Fruit fly (Drosophila melanogaster) whole organism, embryonic: Measurements from ENCODE around the gene bab1.

Experiments used
- Bdp1 ChIP-seq: fragments of 200-800 bp; sonication (Bioruptor generic); optimal IDR thresholded peaks from 3 replicates; lab custom pipeline; 2016; ENCODE audit warnings: missing biosample characterization, missing genetic modification characterization
- CG10462 ChIP-seq: fragments of 200-800 bp; sonication (Bioruptor generic); optimal IDR thresholded peaks from 2 replicates; lab custom pipeline; 2016; ENCODE audit warnings: missing biosample characterization, missing genetic modification characterization
- CG12299 ChIP-seq: fragments of 200-800 bp; sonication (Bioruptor generic); optimal IDR thresholded peaks from 2 replicates; lab custom pipeline; 2018; ENCODE audit warnings: missing biosample characterization, mild to moderate bottlenecking, missing genetic modification characterization
- CG12391 ChIP-seq: fragments of 200-800 bp; sonication (Bioruptor generic); optimal IDR thresholded peaks from 3 replicates; lab custom pipeline; 2018; ENCODE audit warnings: missing biosample characterization, mild to moderate bottlenecking, missing genetic modification characterization, moderate library complexity
- CG14667 ChIP-seq: fragments of 200-800 bp; sonication (Bioruptor generic); IDR thresholded peaks from 2 replicates; pipeline ENCODE4 v1.3.6; 2022; ENCODE audit warnings: missing biosample characterization, missing genetic modification characterization
- CG15011 ChIP-seq: fragments of 200-800 bp; sonication (Bioruptor generic); optimal IDR thresholded peaks from 3 replicates; lab custom pipeline; 2018; ENCODE audit warnings: missing biosample characterization, mild to moderate bottlenecking, missing genetic modification characterization
- CG1603 ChIP-seq: fragments of 200-800 bp; sonication (Bioruptor generic); optimal IDR thresholded peaks from 2 replicates; lab custom pipeline; 2019; ENCODE audit warnings: missing biosample characterization, mild to moderate bottlenecking, missing genetic modification characterization, moderate library complexity
- CG16863 ChIP-seq: fragments of 200-800 bp; sonication (Bioruptor generic); optimal IDR thresholded peaks from 3 replicates; lab custom pipeline; 2016; ENCODE audit warnings: missing biosample characterization, missing genetic modification characterization
- CG17361 ChIP-seq: fragments of 200-800 bp; sonication (Bioruptor generic); IDR thresholded peaks from 3 replicates; pipeline ENCODE4 v1.3.6; 2022; ENCODE audit warnings: missing biosample characterization, missing genetic modification characterization
- CG18599 ChIP-seq: fragments of 200-800 bp; sonication (Bioruptor generic); optimal IDR thresholded peaks from 3 replicates; lab custom pipeline; 2017; ENCODE audit warnings: missing biosample characterization, missing genetic modification characterization, mild to moderate bottlenecking, moderate library complexity, missing genetic modification reagents
- CG2129 ChIP-seq: fragments of 200-800 bp; sonication (Bioruptor generic); IDR thresholded peaks from 2 replicates; pipeline ENCODE4 v1.3.6; 2022; ENCODE audit warnings: missing biosample characterization, missing genetic modification characterization; ENCODE audit not compliant: partially characterized antibody
- CG2199 ChIP-seq: fragments of 200-800 bp; sonication (Bioruptor generic); IDR thresholded peaks from 3 replicates; pipeline ENCODE4 v1.3.6; 2022; ENCODE audit warnings: missing biosample characterization, missing genetic modification characterization
- CG31388 ChIP-seq: fragments of 200-800 bp; sonication (Bioruptor generic); optimal IDR thresholded peaks from 2 replicates; lab custom pipeline; 2016; ENCODE audit warnings: missing biosample characterization, missing genetic modification characterization
- CG3163 ChIP-seq: fragments of 200-800 bp; sonication (Bioruptor generic); optimal IDR thresholded peaks from 3 replicates; lab custom pipeline; 2016; ENCODE audit warnings: missing biosample characterization, missing genetic modification characterization
- CG3281 ChIP-seq: fragments of 200-800 bp; sonication (Bioruptor generic); optimal IDR thresholded peaks from 3 replicates; lab custom pipeline; 2017; ENCODE audit warnings: missing biosample characterization, mild to moderate bottlenecking, missing genetic modification characterization
- CG34376 ChIP-seq: fragments of 200-800 bp; sonication (Bioruptor generic); optimal IDR thresholded peaks from 2 replicates; lab custom pipeline; 2018; ENCODE audit warnings: missing biosample characterization, mild to moderate bottlenecking, missing genetic modification characterization
- CHES-1-like ChIP-seq: fragments of 200-800 bp; sonication (Bioruptor generic); optimal IDR thresholded peaks from 2 replicates; lab custom pipeline; 2016; ENCODE audit warnings: missing biosample characterization, missing genetic modification characterization
- Dll ChIP-seq: fragments of 200-800 bp; sonication (Bioruptor generic); IDR thresholded peaks from 4 replicates; pipeline ENCODE4 v1.3.6; 2022; ENCODE audit warnings: missing biosample characterization, missing genetic modification characterization; ENCODE audit not compliant: partially characterized antibody
- Fer1 ChIP-seq: fragments of 200-800 bp; sonication (Bioruptor generic); optimal IDR thresholded peaks from 2 replicates; lab custom pipeline; 2017; ENCODE audit warnings: missing biosample characterization, mild to moderate bottlenecking, missing genetic modification characterization
- HLH4C ChIP-seq: fragments of 200-800 bp; sonication (Bioruptor generic); IDR thresholded peaks from 3 replicates; pipeline ENCODE4 v1.3.6; 2022; ENCODE audit warnings: missing biosample characterization, missing genetic modification characterization; ENCODE audit not compliant: partially characterized antibody
- HLHmδ ChIP-seq: fragments of 200-800 bp; sonication (Bioruptor generic); optimal IDR thresholded peaks from 2 replicates; lab custom pipeline; 2018; ENCODE audit warnings: missing biosample characterization, mild to moderate bottlenecking, missing genetic modification characterization, moderate library complexity
- Hand ChIP-seq: fragments of 200-800 bp; sonication (Bioruptor generic); optimal IDR thresholded peaks from 2 replicates; lab custom pipeline; 2017; ENCODE audit warnings: mild to moderate bottlenecking, missing biosample characterization, missing genetic modification reagents, missing genetic modification characterization
- Hmr ChIP-seq: fragments of 200-800 bp; sonication (Bioruptor generic); optimal IDR thresholded peaks from 3 replicates; lab custom pipeline; 2017; ENCODE audit warnings: mild to moderate bottlenecking, missing biosample characterization, missing genetic modification reagents, missing genetic modification characterization
- Hr39 ChIP-seq: fragments of >200 bp; optimal IDR thresholded peaks from 2 replicates; lab custom pipeline; 2017
- Hsf ChIP-seq: fragments of 200-800 bp; sonication (Bioruptor generic); optimal IDR thresholded peaks from 3 replicates; lab custom pipeline; 2016; ENCODE audit warnings: missing biosample characterization, missing genetic modification characterization
- MESR4 ChIP-seq: fragments of 200-800 bp; sonication (Bioruptor generic); optimal IDR thresholded peaks from 2 replicates; lab custom pipeline; 2018; ENCODE audit warnings: missing biosample characterization, mild to moderate bottlenecking, missing genetic modification characterization, moderate library complexity
- Mrtf ChIP-seq: fragments of 200-800 bp; sonication (Bioruptor generic); IDR thresholded peaks from 3 replicates; pipeline ENCODE4 v1.3.6; 2022; ENCODE audit warnings: missing biosample characterization, missing genetic modification characterization
- NfI ChIP-seq: fragments of 200-800 bp; sonication (Bioruptor generic); optimal IDR thresholded peaks from 3 replicates; lab custom pipeline; 2018; ENCODE audit warnings: missing biosample characterization, mild to moderate bottlenecking, missing genetic modification characterization, moderate library complexity
- ac ChIP-seq: fragments of 200-800 bp; sonication (Bioruptor generic); optimal IDR thresholded peaks from 3 replicates; lab custom pipeline; 2017; ENCODE audit warnings: missing biosample characterization, mild to moderate bottlenecking, missing genetic modification characterization
- ara ChIP-seq: fragments of 200-800 bp; sonication (Bioruptor generic); IDR thresholded peaks from 2 replicates; pipeline ENCODE4 v1.3.6; 2022; ENCODE audit warnings: missing biosample characterization, missing genetic modification characterization
- ato ChIP-seq: fragments of 200-800 bp; sonication (Bioruptor generic); IDR thresholded peaks from 2 replicates; pipeline ENCODE4 v1.3.6; 2022; ENCODE audit warnings: missing biosample characterization, missing genetic modification characterization; ENCODE audit not compliant: partially characterized antibody
- cad ChIP-seq: fragments of >200 bp; optimal IDR thresholded peaks from 2 replicates; lab custom pipeline; 2017; ENCODE audit warnings: missing biosample characterization, missing genetic modification characterization
- caup ChIP-seq: fragments of 200-800 bp; sonication (Bioruptor generic); optimal IDR thresholded peaks from 3 replicates; lab custom pipeline; 2017; ENCODE audit warnings: missing biosample characterization, mild to moderate bottlenecking, missing genetic modification characterization, moderate library complexity; ENCODE audit not compliant: severe bottlenecking
- danr ChIP-seq: fragments of 200-800 bp; sonication (Bioruptor generic); IDR thresholded peaks from 2 replicates; pipeline ENCODE4 v1.3.6; 2022; ENCODE audit warnings: missing biosample characterization, missing genetic modification characterization
- dmrt99B ChIP-seq: fragments of 200-800 bp; sonication (Bioruptor generic); optimal IDR thresholded peaks from 2 replicates; lab custom pipeline; 2018; ENCODE audit warnings: missing biosample characterization, mild to moderate bottlenecking, missing genetic modification characterization, moderate library complexity
- dpn ChIP-seq, 2 experiments: fragments of 200-800 bp; sonication (Bioruptor generic); optimal IDR thresholded peaks; 3 replicates each; lab custom pipeline; 2016; ENCODE audit warnings: missing biosample characterization in 2 of 2, missing genetic modification characterization in 2 of 2
- emc ChIP-seq: fragments of 200-800 bp; sonication (Bioruptor generic); optimal IDR thresholded peaks from 2 replicates; lab custom pipeline; 2016; ENCODE audit warnings: missing biosample characterization, missing genetic modification characterization
- fru ChIP-seq: fragments of >200 bp; optimal IDR thresholded peaks from 2 replicates; lab custom pipeline; 2017
- fu2 ChIP-seq: fragments of 200-800 bp; sonication (Bioruptor generic); optimal IDR thresholded peaks from 2 replicates; lab custom pipeline; 2016; ENCODE audit warnings: missing biosample characterization, missing genetic modification characterization
- grn ChIP-seq: fragments of 200-800 bp; sonication (Bioruptor generic); optimal IDR thresholded peaks from 3 replicates; lab custom pipeline; 2017; ENCODE audit warnings: missing biosample characterization, missing genetic modification characterization
- gsb ChIP-seq: fragments of 200-800 bp; sonication (Bioruptor generic); IDR thresholded peaks from 2 replicates; pipeline ENCODE4 v1.3.6; 2022; ENCODE audit warnings: missing biosample characterization, missing genetic modification characterization
- jigr1 ChIP-seq: fragments of 200-800 bp; sonication (Bioruptor generic); IDR thresholded peaks from 3 replicates; pipeline ENCODE4 v1.3.6; 2022; ENCODE audit warnings: missing biosample characterization, missing genetic modification characterization
- kay ChIP-seq: fragments of 200-800 bp; sonication (Bioruptor generic); optimal IDR thresholded peaks from 2 replicates; lab custom pipeline; 2016; ENCODE audit warnings: missing biosample characterization, missing genetic modification characterization
- pfk ChIP-seq: fragments of 200-800 bp; sonication (Bioruptor generic); optimal IDR thresholded peaks from 2 replicates; lab custom pipeline; 2018; ENCODE audit warnings: missing biosample characterization, mild to moderate bottlenecking, missing genetic modification characterization, moderate library complexity
- psq ChIP-seq: fragments of 200-800 bp; sonication (Bioruptor generic); optimal IDR thresholded peaks from 2 replicates; lab custom pipeline; 2017; ENCODE audit warnings: missing biosample characterization, missing genetic modification characterization
- row ChIP-seq: fragments of 200-800 bp; sonication (Bioruptor generic); IDR thresholded peaks from 3 replicates; pipeline ENCODE4 v1.3.6; 2022; ENCODE audit warnings: missing biosample characterization, missing genetic modification characterization
- scrt ChIP-seq: fragments of 200-800 bp; sonication (Bioruptor generic); optimal IDR thresholded peaks from 2 replicates; lab custom pipeline; 2018; ENCODE audit warnings: missing biosample characterization, mild to moderate bottlenecking, missing genetic modification characterization, moderate library complexity
- wek ChIP-seq: fragments of 200-800 bp; sonication (Bioruptor generic); optimal IDR thresholded peaks from 3 replicates; lab custom pipeline; 2018; ENCODE audit warnings: missing biosample characterization, mild to moderate bottlenecking, missing genetic modification characterization, moderate library complexity
- yki ChIP-seq: fragments of >200 bp; optimal IDR thresholded peaks from 3 replicates; lab custom pipeline; 2018

Gene bab1

DNA sequence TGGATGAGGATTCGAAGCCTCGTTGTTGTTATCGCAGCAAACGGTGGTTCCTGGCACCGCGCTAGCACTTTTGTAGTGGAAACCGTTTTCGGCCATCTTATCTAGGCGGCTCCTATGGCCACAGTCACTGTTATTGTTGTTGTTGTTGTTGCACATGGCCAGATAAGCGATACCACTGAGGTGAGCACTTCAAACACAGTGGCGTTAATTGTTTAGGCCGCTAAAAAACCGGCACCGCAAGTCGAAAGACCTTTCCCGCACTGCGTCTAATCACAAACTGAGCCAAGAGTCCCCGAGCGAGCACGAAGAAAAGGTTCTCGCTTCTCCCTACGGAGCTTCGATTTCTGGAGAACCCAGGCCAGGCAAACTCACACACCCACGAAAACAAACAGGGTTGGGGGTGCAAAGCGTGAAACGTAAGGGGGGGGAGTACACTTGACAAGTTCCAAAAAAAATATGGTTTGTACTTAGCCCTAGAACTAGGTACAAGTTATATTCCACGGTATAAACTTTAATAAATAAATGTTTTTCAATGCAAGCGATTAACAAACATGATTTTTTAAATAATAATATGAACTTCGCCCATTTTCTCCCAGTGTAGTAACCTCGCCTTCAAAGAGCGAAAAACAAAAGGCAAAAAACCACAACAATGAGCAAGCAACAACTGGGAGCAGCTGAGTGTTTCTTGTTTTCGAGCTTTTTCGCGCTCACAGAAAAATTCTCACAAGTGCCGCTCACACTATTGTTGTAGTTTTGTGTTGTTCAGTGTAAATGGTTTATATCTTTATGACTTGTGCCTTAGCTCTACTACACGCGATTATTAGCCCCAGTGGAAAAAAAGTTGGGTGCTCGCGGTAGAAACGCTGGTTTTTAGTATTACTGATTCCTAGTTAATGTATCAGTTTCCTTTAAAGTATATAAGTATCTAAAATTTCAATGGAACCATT is 93.1 kb downstream of the bab1 start (continued):
- no peak for TF ChIP-seq pfk (GFP tag; lab: Kevin White, UChicago)
- TF ChIP-seq ac, result no peak
- no peak for TF ChIP-seq ato (GFP tag; lab: Robert Waterston, UW)
- peak; percentile 83 for TF ChIP-seq CG12391 (tag; lab: Kevin White, UChicago)
- TF ChIP-seq Hsf (GFP tag; lab: Kevin White, UChicago), result peak; percentile 66
- TF ChIP-seq Bdp1 (GFP tag; lab: Kevin White, UChicago), result no peak
- peak; percentile 91 for TF ChIP-seq CG3281
- peak; percentile 82 for TF ChIP-seq CG15011 (GFP tag; lab: Kevin White, UChicago)
- TF ChIP-seq MESR4 (GFP tag; lab: Kevin White, UChicago), result peak; percentile 5
- peak; percentile 62 for TF ChIP-seq danr
- peak; percentile 68 for TF ChIP-seq CG34376
- peak; percentile 84 for TF ChIP-seq gsb (GFP tag; lab: Robert Waterston, UW)
- TF ChIP-seq CG18599 (GFP tag; lab: Kevin White, UChicago), result peak; percentile 92
- peak; percentile 67; the same call in 2 of the 3 replicates for TF ChIP-seq jigr1
- TF ChIP-seq CG12299 (tag; lab: Kevin White, UChicago), result peak; percentile 47
- no peak for TF ChIP-seq fru (lab: Kevin White, UChicago)
- peak; percentile 34 for TF ChIP-seq CHES-1-like (GFP tag; lab: Kevin White, UChicago)
- TF ChIP-seq cad (GFP tag; lab: Kevin White, UChicago), result no peak
- TF ChIP-seq Mrtf (GFP tag; lab: Robert Waterston, UW), result peak; percentile 77
- peak; percentile 55 for TF ChIP-seq CG10462
- no peak for TF ChIP-seq HLHmδ (GFP tag; lab: Kevin White, UChicago)
- TF ChIP-seq scrt (GFP tag; lab: Kevin White, UChicago), result peak; percentile 84
- peak; percentile 28 for TF ChIP-seq grn (GFP tag; lab: Kevin White, UChicago)
- no peak for TF ChIP-seq CG31388 (GFP tag; lab: Kevin White, UChicago)
- peak; percentile 84 to 88 for TF ChIP-seq dpn (GFP tag; optimal IDR thresholded peaks at IDR 0.05; lab: Kevin White, UChicago)
- peak; percentile 13 for TF ChIP-seq CG16863 (GFP tag; lab: Kevin White, UChicago)
- no peak for TF ChIP-seq CG3163 (GFP tag; lab: Kevin White, UChicago)
- TF ChIP-seq fu2 (GFP tag; lab: Kevin White, UChicago), result peak; percentile 39
- peak; percentile 83 for TF ChIP-seq CG17361 (GFP tag; lab: Robert Waterston, UW)
- peak; percentile 41 for TF ChIP-seq CG1603 (tag; lab: Kevin White, UChicago)
- TF ChIP-seq yki (lab: Kevin White, UChicago), result no peak
- TF ChIP-seq NfI (GFP tag; lab: Kevin White, UChicago), result peak; percentile 83
- TF ChIP-seq emc (GFP tag; lab: Kevin White, UChicago), result no peak
- TF ChIP-seq Dll (GFP tag; lab: Robert Waterston, UW), result no peak
- peak; percentile 80 for TF ChIP-seq Hand (GFP tag; lab: Kevin White, UChicago)
- peak; percentile 88 for TF ChIP-seq Fer1 (GFP tag; lab: Kevin White, UChicago)
- no peak for TF ChIP-seq psq
- TF ChIP-seq CG14667 (GFP tag; lab: Robert Waterston, UW), result peak; percentile 72
- TF ChIP-seq caup (GFP tag; lab: Kevin White, UChicago), result peak; percentile 72
- no peak for TF ChIP-seq wek
- TF ChIP-seq kay, result peak; percentile 18
- peak; percentile 77 for TF ChIP-seq dmrt99B (tag; lab: Kevin White, UChicago)
- TF ChIP-seq Hmr (GFP tag; lab: Kevin White, UChicago), result peak; percentile 89
- TF ChIP-seq CG2129 (GFP tag; lab: Robert Waterston, UW), result no peak
- TF ChIP-seq CG2199 (GFP tag; lab: Robert Waterston, UW), result peak; percentile 79
- peak; percentile 60; the same call in 1 of the 2 replicates for TF ChIP-seq ara
- peak; percentile 94 for TF ChIP-seq row (GFP tag; lab: Robert Waterston, UW)
- TF ChIP-seq Hr39 (lab: Kevin White, UChicago), result no peak
- TF ChIP-seq HLH4C, result no peak
